Fruit fly (Drosophila melanogaster) whole organism, embryonic: ENCODE measurements around the gene Cpr64Ab.

Source experiments
- Antp ChIP-seq: fragments of 200-800 bp; sonication (Bioruptor generic); optimal IDR thresholded peaks from 3 replicates; lab custom pipeline; 2016; ENCODE audit warnings: missing biosample characterization, missing genetic modification characterization
- Bdp1 ChIP-seq: fragments of 200-800 bp; sonication (Bioruptor generic); optimal IDR thresholded peaks from 3 replicates; lab custom pipeline; 2016; ENCODE audit warnings: missing biosample characterization, missing genetic modification characterization
- CG10959 ChIP-seq: fragments of 200-800 bp; sonication (Bioruptor generic); IDR thresholded peaks from 2 replicates; pipeline ENCODE4 v1.3.6; 2022; ENCODE audit warnings: missing biosample characterization, missing genetic modification characterization
- CG11723 ChIP-seq: fragments of 200-800 bp; sonication (Bioruptor generic); optimal IDR thresholded peaks from 2 replicates; lab custom pipeline; 2017; ENCODE audit warnings: missing biosample characterization, mild to moderate bottlenecking, missing genetic modification characterization
- CG12299 ChIP-seq: fragments of 200-800 bp; sonication (Bioruptor generic); optimal IDR thresholded peaks from 2 replicates; lab custom pipeline; 2018; ENCODE audit warnings: missing biosample characterization, mild to moderate bottlenecking, missing genetic modification characterization
- CG12391 ChIP-seq: fragments of 200-800 bp; sonication (Bioruptor generic); optimal IDR thresholded peaks from 3 replicates; lab custom pipeline; 2018; ENCODE audit warnings: missing biosample characterization, mild to moderate bottlenecking, missing genetic modification characterization, moderate library complexity
- CG12744 ChIP-seq: fragments of 200-800 bp; sonication (Bioruptor generic); optimal IDR thresholded peaks from 2 replicates; lab custom pipeline; 2016; ENCODE audit warnings: missing biosample characterization, missing genetic modification characterization
- CG12769 ChIP-seq: fragments of 200-800 bp; sonication (Bioruptor generic); optimal IDR thresholded peaks from 2 replicates; lab custom pipeline; 2019; ENCODE audit warnings: missing biosample characterization, mild to moderate bottlenecking, missing genetic modification characterization, moderate library complexity
- CG16779 ChIP-seq: fragments of 200-800 bp; sonication (Bioruptor generic); IDR thresholded peaks from 2 replicates; pipeline ENCODE4 v1.3.6; 2022; ENCODE audit warnings: missing biosample characterization, missing genetic modification characterization
- CG16813 ChIP-seq: fragments of 200-800 bp; sonication (Bioruptor generic); IDR thresholded peaks from 3 replicates; pipeline ENCODE4 v1.3.6; 2022; ENCODE audit warnings: missing biosample characterization, missing genetic modification characterization; ENCODE audit not compliant: partially characterized antibody
- CG17385 ChIP-seq: fragments of 200-800 bp; sonication (Bioruptor generic); optimal IDR thresholded peaks from 3 replicates; lab custom pipeline; 2018; ENCODE audit warnings: missing biosample characterization, mild to moderate bottlenecking, missing genetic modification characterization
- CG1792 ChIP-seq: fragments of 200-800 bp; sonication (Bioruptor generic); optimal IDR thresholded peaks from 2 replicates; lab custom pipeline; 2016; ENCODE audit warnings: missing biosample characterization, missing genetic modification characterization
- CG18764 ChIP-seq: fragments of 200-800 bp; sonication (Bioruptor generic); optimal IDR thresholded peaks from 3 replicates; lab custom pipeline; 2016; ENCODE audit warnings: missing biosample characterization, missing genetic modification characterization
- CG30431 ChIP-seq: fragments of 200-800 bp; sonication (Bioruptor generic); optimal IDR thresholded peaks from 2 replicates; lab custom pipeline; 2017; ENCODE audit warnings: missing biosample characterization, missing genetic modification characterization
- CG42726 ChIP-seq: fragments of 200-800 bp; sonication (Bioruptor generic); IDR thresholded peaks from 2 replicates; pipeline ENCODE4 v1.3.6; 2022; ENCODE audit warnings: missing biosample characterization, missing genetic modification characterization; ENCODE audit not compliant: partially characterized antibody
- CG4282 ChIP-seq: fragments of 200-800 bp; sonication (Bioruptor generic); optimal IDR thresholded peaks from 2 replicates; lab custom pipeline; 2016; ENCODE audit warnings: missing biosample characterization, missing genetic modification characterization
- CG43689 ChIP-seq: fragments of 200-800 bp; sonication (Bioruptor generic); IDR thresholded peaks from 2 replicates; pipeline ENCODE4 v1.3.6; 2022; ENCODE audit warnings: missing biosample characterization, missing genetic modification characterization
- CG4617 ChIP-seq: fragments of 200-800 bp; sonication (Bioruptor generic); optimal IDR thresholded peaks from 3 replicates; lab custom pipeline; 2016; ENCODE audit warnings: missing biosample characterization, missing genetic modification characterization, borderline replicate concordance
- CG5180 ChIP-seq: fragments of 200-800 bp; sonication (Bioruptor generic); optimal IDR thresholded peaks from 3 replicates; lab custom pipeline; 2017; ENCODE audit warnings: missing biosample characterization, missing genetic modification characterization, mild to moderate bottlenecking, moderate library complexity, missing genetic modification reagents
- CG6683 ChIP-seq: fragments of 200-800 bp; sonication (Bioruptor generic); optimal IDR thresholded peaks from 2 replicates; lab custom pipeline; 2017; ENCODE audit warnings: missing biosample characterization, mild to moderate bottlenecking, missing genetic modification characterization, missing genetic modification reagents
- CG6765 ChIP-seq: fragments of 200-800 bp; sonication (Bioruptor generic); optimal IDR thresholded peaks from 3 replicates; lab custom pipeline; 2017; ENCODE audit warnings: missing biosample characterization, mild to moderate bottlenecking, missing genetic modification characterization
- CG7745 ChIP-seq: fragments of 200-800 bp; sonication (Bioruptor generic); optimal IDR thresholded peaks from 2 replicates; lab custom pipeline; 2018; ENCODE audit warnings: missing biosample characterization, mild to moderate bottlenecking, missing genetic modification characterization, moderate library complexity
- CG9609 ChIP-seq: fragments of 200-800 bp; sonication (Bioruptor generic); optimal IDR thresholded peaks from 3 replicates; lab custom pipeline; 2016; ENCODE audit warnings: missing biosample characterization, missing genetic modification characterization
- CG9727 ChIP-seq: fragments of 200-800 bp; sonication (Bioruptor generic); optimal IDR thresholded peaks from 3 replicates; lab custom pipeline; 2017; ENCODE audit warnings: missing biosample characterization, mild to moderate bottlenecking, missing genetic modification characterization
- D ChIP-seq, 2 experiments: fragments of 200-800 bp in 1 of 2; fragments of >200 bp in 1 of 2; sonication (Bioruptor generic) in 1 of 2; optimal IDR thresholded peaks; 2 replicates in 1 of 2; 3 replicates in 1 of 2; lab custom pipeline; 2017; ENCODE audit warnings: mild to moderate bottlenecking in 1 of 2, missing biosample characterization in 1 of 2, missing genetic modification characterization in 1 of 2, missing genetic modification reagents in 1 of 2
- Doc3 ChIP-seq: fragments of 200-800 bp; sonication (Bioruptor generic); IDR thresholded peaks from 3 replicates; pipeline ENCODE4 v1.3.6; 2022; ENCODE audit warnings: missing biosample characterization, missing genetic modification characterization; ENCODE audit not compliant: partially characterized antibody
- E2f2 ChIP-seq: fragments of 200-800 bp; sonication (Bioruptor generic); IDR thresholded peaks from 2 replicates; pipeline ENCODE4 v1.3.6; 2022; ENCODE audit warnings: missing biosample characterization, missing genetic modification characterization
- Hmx ChIP-seq: fragments of 200-800 bp; sonication (Bioruptor generic); optimal IDR thresholded peaks from 2 replicates; lab custom pipeline; 2016; ENCODE audit warnings: missing biosample characterization, missing genetic modification characterization
- Hr78 ChIP-seq, 2 experiments: fragments of 200-800 bp in 1 of 2; fragments of >200 bp in 1 of 2; sonication (Bioruptor generic) in 1 of 2; optimal IDR thresholded peaks; 2 replicates each; lab custom pipeline; 2017 to 2019; ENCODE audit warnings: missing biosample characterization in 2 of 2, missing genetic modification characterization in 2 of 2, mild to moderate bottlenecking in 1 of 2, moderate library complexity in 1 of 2
- Neu2 ChIP-seq: fragments of 200-800 bp; sonication (Bioruptor generic); optimal IDR thresholded peaks from 3 replicates; lab custom pipeline; 2016; ENCODE audit warnings: missing biosample characterization, missing genetic modification characterization, borderline replicate concordance
- NfI ChIP-seq: fragments of 200-800 bp; sonication (Bioruptor generic); optimal IDR thresholded peaks from 3 replicates; lab custom pipeline; 2018; ENCODE audit warnings: missing biosample characterization, mild to moderate bottlenecking, missing genetic modification characterization, moderate library complexity
- Sox102F ChIP-seq: fragments of 200-800 bp; sonication (Bioruptor generic); optimal IDR thresholded peaks from 2 replicates; lab custom pipeline; 2018; ENCODE audit warnings: missing biosample characterization, mild to moderate bottlenecking, missing genetic modification characterization, moderate library complexity
- Spps ChIP-seq: fragments of 200-800 bp; sonication (Bioruptor generic); optimal IDR thresholded peaks from 2 replicates; lab custom pipeline; 2018; ENCODE audit warnings: missing biosample characterization, mild to moderate bottlenecking, missing genetic modification characterization
- Xbp1 ChIP-seq: fragments of 200-800 bp; sonication (Bioruptor generic); optimal IDR thresholded peaks from 3 replicates; lab custom pipeline; 2016; ENCODE audit warnings: missing biosample characterization, mild to moderate bottlenecking, missing genetic modification characterization
- amos ChIP-seq: fragments of 200-800 bp; sonication (Bioruptor generic); IDR thresholded peaks from 2 replicates; pipeline ENCODE4 v1.3.6; 2022; ENCODE audit warnings: missing biosample characterization, missing genetic modification characterization; ENCODE audit not compliant: partially characterized antibody
- bsh ChIP-seq, 2 experiments: fragments of 200-800 bp; sonication (Bioruptor generic); optimal IDR thresholded peaks; 2 replicates each; lab custom pipeline; 2017 to 2018; ENCODE audit warnings: mild to moderate bottlenecking in 2 of 2, missing biosample characterization in 2 of 2, missing genetic modification characterization in 2 of 2, moderate library complexity in 1 of 2
- btn ChIP-seq: fragments of 200-800 bp; sonication (Bioruptor generic); optimal IDR thresholded peaks from 2 replicates; lab custom pipeline; 2016; ENCODE audit warnings: missing biosample characterization, missing genetic modification characterization
- corto ChIP-seq: fragments of 200-800 bp; sonication (Bioruptor generic); optimal IDR thresholded peaks from 2 replicates; lab custom pipeline; 2016; ENCODE audit warnings: missing biosample characterization, mild to moderate bottlenecking, missing genetic modification characterization, moderate library complexity
- croc ChIP-seq: fragments of 200-800 bp; sonication (Bioruptor generic); conservative IDR thresholded peaks from 3 replicates; pipeline ENCODE4 v1.3.6; 2022; ENCODE audit warnings: missing biosample characterization, missing genetic modification characterization
- en ChIP-seq: fragments of 200-800 bp; sonication (Bioruptor generic); optimal IDR thresholded peaks from 2 replicates; lab custom pipeline; 2016; ENCODE audit warnings: missing biosample characterization, missing genetic modification characterization
- ewg ChIP-seq: fragments of 200-800 bp; sonication (Bioruptor generic); optimal IDR thresholded peaks from 3 replicates; lab custom pipeline; 2017; ENCODE audit warnings: mild to moderate bottlenecking, missing biosample characterization, missing genetic modification reagents, missing genetic modification characterization
- eyg ChIP-seq: fragments of 200-800 bp; sonication (Bioruptor generic); optimal IDR thresholded peaks from 3 replicates; lab custom pipeline; 2016; ENCODE audit warnings: missing biosample characterization, missing genetic modification characterization
- fd102C ChIP-seq: fragments of 200-800 bp; sonication (Bioruptor generic); optimal IDR thresholded peaks from 2 replicates; lab custom pipeline; 2018; ENCODE audit warnings: missing biosample characterization, mild to moderate bottlenecking, missing genetic modification characterization, moderate library complexity
- her ChIP-seq: fragments of 200-800 bp; sonication (Bioruptor generic); optimal IDR thresholded peaks from 2 replicates; lab custom pipeline; 2016; ENCODE audit warnings: missing biosample characterization, missing genetic modification characterization
- sob ChIP-seq: fragments of 200-800 bp; sonication (Bioruptor generic); IDR thresholded peaks from 2 replicates; pipeline ENCODE4 v1.3.6; 2022; ENCODE audit warnings: missing biosample characterization, missing genetic modification characterization
- tll ChIP-seq, 2 experiments: fragments of 200-800 bp in 1 of 2; fragments of >200 bp in 1 of 2; sonication (Bioruptor generic) in 1 of 2; optimal IDR thresholded peaks; 2 replicates each; lab custom pipeline; 2017 to 2019; ENCODE audit warnings: missing biosample characterization in 2 of 2, missing genetic modification characterization in 2 of 2, mild to moderate bottlenecking in 1 of 2, moderate library complexity in 1 of 2
- unpg ChIP-seq: fragments of 200-800 bp; sonication (Bioruptor generic); optimal IDR thresholded peaks from 3 replicates; lab custom pipeline; 2018; ENCODE audit warnings: missing biosample characterization, mild to moderate bottlenecking, missing genetic modification characterization, moderate library complexity
- vvl ChIP-seq: fragments of 200-800 bp; sonication (Bioruptor generic); IDR thresholded peaks from 2 replicates; pipeline ENCODE4 v1.3.6; 2022; ENCODE audit warnings: missing biosample characterization, missing genetic modification characterization
- zf30C ChIP-seq: fragments of 200-800 bp; sonication (Bioruptor generic); optimal IDR thresholded peaks from 3 replicates; lab custom pipeline; 2018; ENCODE audit warnings: missing biosample characterization, mild to moderate bottlenecking, missing genetic modification characterization

Cpr64Ab gene

dm6 chr3L:4186659-4187058 lies 24.7 kb downstream of the Cpr64Ab start, which contains the start of gene VhaM9.7-c (continued):
- TF ChIP-seq CG6683 (no peak), NfI (GFP tag; lab: Kevin White, UChicago) (peak; percentile 61), Spps (tag; lab: Kevin White, UChicago) (no peak), Doc3 (no peak), eyg (no peak), CG6765 (GFP tag; lab: Kevin White, UChicago) (no peak), CG43689 (GFP tag; lab: Robert Waterston, UW) (no peak), Xbp1 (GFP tag; lab: Kevin White, UChicago) (peak; percentile 53), tll (GFP tag; optimal IDR thresholded peaks at IDR 0.05; lab: Kevin White, UChicago) (no peak), croc (GFP tag; lab: Robert Waterston, UW) (no peak), CG12299 (tag; lab: Kevin White, UChicago) (no peak), Hr78 (GFP tag; optimal IDR thresholded peaks at IDR 0.05; lab: Kevin White, UChicago) (no peak), ewg (GFP tag; lab: Kevin White, UChicago) (peak; percentile 7), CG5180 (GFP tag; lab: Kevin White, UChicago) (no peak), CG42726 (GFP tag; lab: Robert Waterston, UW) (no peak), D (optimal IDR thresholded peaks at IDR 0.05; lab: Kevin White, UChicago) (no peak), D (GFP tag; optimal IDR thresholded peaks at IDR 0.05; lab: Kevin White, UChicago) (no peak), btn (no peak), CG1792 (no peak), fd102C (GFP tag; lab: Kevin White, UChicago) (no peak), en (GFP tag; lab: Kevin White, UChicago) (no peak), CG7745 (tag; lab: Kevin White, UChicago) (no peak), CG12744 (GFP tag; lab: Kevin White, UChicago) (peak; percentile 28), Neu2 (GFP tag; lab: Kevin White, UChicago) (no peak), Hmx (GFP tag; lab: Kevin White, UChicago) (no peak), CG9727 (GFP tag; lab: Kevin White, UChicago) (no peak), CG10959 (GFP tag; lab: Robert Waterston, UW) (no peak), bsh (GFP tag; optimal IDR thresholded peaks at IDR 0.05; lab: Kevin White, UChicago) (no peak), Sox102F (GFP tag; lab: Kevin White, UChicago) (no peak), E2f2 (GFP tag; lab: Robert Waterston, UW) (peak; percentile 87), CG16813 (no peak), sob (peak; percentile 68), unpg (GFP tag; lab: Kevin White, UChicago) (no peak), CG9609 (peak; percentile 53), CG11723 (GFP tag; lab: Kevin White, UChicago) (no peak), amos (no peak), CG18764 (GFP tag; lab: Kevin White, UChicago) (no peak), her (GFP tag; lab: Kevin White, UChicago) (peak; percentile 25), Antp (GFP tag; lab: Kevin White, UChicago) (peak; percentile 33), Bdp1 (GFP tag; lab: Kevin White, UChicago) (no peak), CG17385 (GFP tag; lab: Kevin White, UChicago) (peak; percentile 56), corto (GFP tag; lab: Kevin White, UChicago) (no peak), zf30C (GFP tag; lab: Kevin White, UChicago) (no peak), CG12391 (tag; lab: Kevin White, UChicago) (peak; percentile 16), CG4282 (GFP tag; lab: Kevin White, UChicago) (no peak), CG4617 (GFP tag; lab: Kevin White, UChicago) (peak; percentile 81), vvl (peak; percentile 65), CG16779 (GFP tag; lab: Robert Waterston, UW) (no peak), CG30431 (GFP tag; lab: Kevin White, UChicago) (no peak), CG12769 (tag; lab: Kevin White, UChicago) (no peak)
